Worm (Caenorhabditis elegans) whole organism, young adult: ENCODE data around the gene Y97E10AR.8.

Experiments used
- C06A6.2 ChIP-seq: fragments of 200-800 bp; sonication (Bioruptor generic); conservative IDR thresholded peaks from 2 replicates; pipeline ENCODE4 v1.3.6; 2022; ENCODE audit warnings: missing genetic modification characterization, missing compliant biosample characterization
- D2030.7 ChIP-seq: fragments of 200-800 bp; sonication (Bioruptor generic); IDR thresholded peaks from 2 replicates; pipeline ENCODE4 v1.3.6; 2022; ENCODE audit warnings: missing genetic modification reagents, missing genetic modification characterization, missing compliant biosample characterization
- F55B11.4 ChIP-seq: sonication (generic microtip); optimal IDR thresholded peaks from 2 replicates; lab custom pipeline; 2016; ENCODE audit warnings: missing compliant biosample characterization, missing genetic modification characterization, borderline replicate concordance; ENCODE audit not compliant: insufficient read depth
- K12H6.12 ChIP-seq: fragments of 200-800 bp; sonication (Bioruptor generic); optimal IDR thresholded peaks from 2 replicates; lab custom pipeline; 2018; ENCODE audit warnings: mild to moderate bottlenecking, missing genetic modification characterization, missing compliant biosample characterization
- ZK185.1 ChIP-seq: sonication (generic microtip); optimal IDR thresholded peaks from 2 replicates; lab custom pipeline; 2016; ENCODE audit warnings: mild to moderate bottlenecking, missing genetic modification characterization, missing compliant biosample characterization; ENCODE audit not compliant: poor library complexity, severe bottlenecking
- akir-1 ChIP-seq: fragments of 200-800 bp; sonication (Bioruptor generic); optimal IDR thresholded peaks from 2 replicates; lab custom pipeline; 2018; ENCODE audit warnings: mild to moderate bottlenecking, missing genetic modification characterization, moderate library complexity, missing compliant biosample characterization
- ama-1 ChIP-seq, 3 experiments: fragments of 150-350 bp in 1 of 3; sonication (generic microtip) in 2 of 3; optimal IDR thresholded peaks; 2 replicates each; lab custom pipeline; 2014 to 2018; ENCODE audit warnings: missing biosample characterization in 2 of 3, missing genetic modification characterization in 2 of 3, missing genetic modification reagents in 2 of 3
- aptf-2 ChIP-seq: fragments of 200-800 bp; sonication (Bioruptor generic); conservative IDR thresholded peaks from 2 replicates; pipeline ENCODE4 v1.3.6; 2022; ENCODE audit warnings: missing genetic modification reagents, missing genetic modification characterization, missing compliant biosample characterization
- attf-3 ChIP-seq: fragments of 200-800 bp; sonication (Bioruptor generic); conservative IDR thresholded peaks from 2 replicates; pipeline ENCODE4 v1.3.6; 2022; ENCODE audit warnings: missing genetic modification reagents, missing genetic modification characterization, missing compliant biosample characterization
- bed-2 ChIP-seq: fragments of 200-800 bp; sonication (Bioruptor generic); IDR thresholded peaks from 2 replicates; pipeline ENCODE4 v1.3.6; 2022; ENCODE audit warnings: missing genetic modification reagents, missing genetic modification characterization, missing compliant biosample characterization
- ceh-79 ChIP-seq: sonication (generic microtip); optimal IDR thresholded peaks from 2 replicates; lab custom pipeline; 2017; ENCODE audit warnings: mild to moderate bottlenecking, missing genetic modification characterization, missing compliant biosample characterization
- ceh-91 ChIP-seq: fragments of 200-800 bp; sonication (Bioruptor generic); IDR thresholded peaks from 2 replicates; pipeline ENCODE4 v1.3.6; 2022; ENCODE audit warnings: missing genetic modification reagents, missing genetic modification characterization, missing compliant biosample characterization
- dpff-1 ChIP-seq: sonication (generic microtip); optimal IDR thresholded peaks from 2 replicates; lab custom pipeline; 2017; ENCODE audit warnings: mild to moderate bottlenecking, missing genetic modification characterization, missing compliant biosample characterization
- dpl-1 ChIP-seq: fragments of 150-350 bp; optimal IDR thresholded peaks from 2 replicates; lab custom pipeline; 2014; ENCODE audit warnings: missing biosample characterization, missing genetic modification reagents, missing genetic modification characterization
- lag-1 ChIP-seq: fragments of 200-800 bp; sonication (Bioruptor generic); IDR thresholded peaks from 2 replicates; pipeline ENCODE4 v1.3.6; 2022; ENCODE audit warnings: missing genetic modification reagents, missing genetic modification characterization, missing compliant biosample characterization
- lin-26 ChIP-seq: fragments of 200-800 bp; sonication (Bioruptor generic); IDR thresholded peaks from 2 replicates; pipeline ENCODE4 v1.3.6; 2022; ENCODE audit warnings: missing genetic modification reagents, missing genetic modification characterization, missing compliant biosample characterization
- madf-10 ChIP-seq: sonication (generic microtip); optimal IDR thresholded peaks from 2 replicates; lab custom pipeline; 2016; ENCODE audit warnings: mild to moderate bottlenecking, missing genetic modification characterization, missing compliant biosample characterization
- mxl-1 ChIP-seq: sonication (generic microtip); optimal IDR thresholded peaks from 2 replicates; lab custom pipeline; 2016; ENCODE audit warnings: missing genetic modification characterization, missing compliant biosample characterization
- nfya-2 ChIP-seq: fragments of 200-800 bp; sonication (Bioruptor generic); IDR thresholded peaks from 2 replicates; pipeline ENCODE4 v1.3.6; 2022; ENCODE audit warnings: missing genetic modification reagents, missing genetic modification characterization, missing compliant biosample characterization
- nhr-179 ChIP-seq: sonication (generic microtip); optimal IDR thresholded peaks from 2 replicates; lab custom pipeline; 2016; ENCODE audit warnings: mild to moderate bottlenecking, missing genetic modification characterization, missing compliant biosample characterization
- ztf-3 ChIP-seq: fragments of 200-800 bp; sonication (Bioruptor generic); optimal IDR thresholded peaks from 2 replicates; lab custom pipeline; 2018; ENCODE audit warnings: mild to moderate bottlenecking, missing genetic modification characterization, missing compliant biosample characterization

The Y97E10AR.8 gene

ce11 chrV:8054130-8054529 is 49.0 kb downstream of the Y97E10AR.8 start, which contains the start of gene ZC513.2:
ZC513.2 (plus strand) TSS chrV:8054430.
- no peak for TF ChIP-seq dpff-1 (tag; lab: Kevin White, UChicago)
- no peak for TF ChIP-seq nhr-179 (tag; lab: Kevin White, UChicago)
- no peak for TF ChIP-seq F55B11.4 (tag; lab: Kevin White, UChicago)

- TF ChIP-seq bed-2 (GFP tag; lab: Robert Waterston, UW), result no peak
- TF ChIP-seq attf-3 (GFP tag; lab: Robert Waterston, UW), result no peak
- no peak for TF ChIP-seq ama-1 (optimal IDR thresholded peaks at IDR 0.05; lab: Kevin White, UChicago)
- no peak for TF ChIP-seq ama-1 (GFP tag; optimal IDR thresholded peaks at IDR 0.05; lab: Kevin White, UChicago)
- TF ChIP-seq ztf-3 (GFP tag; lab: Kevin White, UChicago), result no peak
- no peak for TF ChIP-seq mxl-1 (tag; lab: Kevin White, UChicago)
- no peak for TF ChIP-seq aptf-2
- no peak for TF ChIP-seq D2030.7
- no peak for TF ChIP-seq ceh-91 (GFP tag; lab: Robert Waterston, UW)
- TF ChIP-seq lag-1 (GFP tag; lab: Robert Waterston, UW), result no peak
- no peak for TF ChIP-seq K12H6.12 (tag; lab: Kevin White, UChicago)
- no peak for TF ChIP-seq lin-26 (GFP tag; lab: Robert Waterston, UW)
- no peak for TF ChIP-seq ceh-79 (tag; lab: Kevin White, UChicago)
- no peak for TF ChIP-seq dpl-1 (GFP tag; lab: Kevin White, UChicago)
- no peak for TF ChIP-seq C06A6.2 (GFP tag; lab: Robert Waterston, UW)
- no peak for TF ChIP-seq madf-10 (tag; lab: Kevin White, UChicago)
- no peak for TF ChIP-seq ZK185.1
- TF ChIP-seq nfya-2 (GFP tag; lab: Robert Waterston, UW), result no peak
- no peak for TF ChIP-seq akir-1 (GFP tag; lab: Kevin White, UChicago)
Observed at ce11 chrV:8055170-8055569, 50.1 kb downstream of the Y97E10AR.8 start.
